Fruit fly (Drosophila melanogaster) whole organism, pupa: ENCODE measurements around the gene mew.

ENCODE experiments used
- CG10348 ChIP-seq: fragments of 200-800 bp; sonication (Bioruptor generic); IDR thresholded peaks from 2 replicates; pipeline ENCODE4 v1.3.6; 2022; ENCODE audit warnings: missing biosample characterization, missing genetic modification characterization
- CG13204 ChIP-seq: fragments of 200-800 bp; sonication (Bioruptor generic); optimal IDR thresholded peaks from 2 replicates; lab custom pipeline; 2018; ENCODE audit warnings: missing biosample characterization, mild to moderate bottlenecking, missing genetic modification characterization, moderate library complexity
- CG15710 ChIP-seq: fragments of 200-800 bp; sonication (Bioruptor generic); optimal IDR thresholded peaks from 2 replicates; lab custom pipeline; 2018; ENCODE audit warnings: missing biosample characterization, mild to moderate bottlenecking, missing genetic modification characterization, moderate library complexity
- CG34367 ChIP-seq: fragments of 200-800 bp; sonication (Bioruptor generic); optimal IDR thresholded peaks from 2 replicates; lab custom pipeline; 2018; ENCODE audit warnings: missing biosample characterization, mild to moderate bottlenecking, missing genetic modification characterization
- CG8159 ChIP-seq: fragments of 200-800 bp; sonication (Bioruptor generic); optimal IDR thresholded peaks from 3 replicates; lab custom pipeline; 2018; ENCODE audit warnings: missing biosample characterization, mild to moderate bottlenecking, missing genetic modification characterization, moderate library complexity
- CG9948 ChIP-seq: fragments of 200-800 bp; sonication (Bioruptor generic); optimal IDR thresholded peaks from 2 replicates; lab custom pipeline; 2018; ENCODE audit warnings: missing biosample characterization, mild to moderate bottlenecking, missing genetic modification characterization, moderate library complexity
- D1 ChIP-seq: fragments of 200-800 bp; sonication (Bioruptor generic); optimal IDR thresholded peaks from 2 replicates; lab custom pipeline; 2018; ENCODE audit warnings: missing biosample characterization, mild to moderate bottlenecking, missing genetic modification characterization, moderate library complexity
- EcR ChIP-seq: fragments of 200-800 bp; sonication (Bioruptor generic); optimal IDR thresholded peaks from 3 replicates; lab custom pipeline; 2019; ENCODE audit warnings: missing biosample characterization, missing genetic modification characterization, mild to moderate bottlenecking, moderate library complexity, missing genetic modification reagents
- Pif1A ChIP-seq: fragments of 200-800 bp; sonication (Bioruptor generic); optimal IDR thresholded peaks from 3 replicates; lab custom pipeline; 2016; ENCODE audit warnings: missing biosample characterization, missing genetic modification characterization
- Pif1B ChIP-seq: fragments of 200-800 bp; sonication (Bioruptor generic); optimal IDR thresholded peaks from 3 replicates; lab custom pipeline; 2016; ENCODE audit warnings: missing biosample characterization, missing genetic modification characterization
- Snoo ChIP-seq: fragments of 200-800 bp; sonication (Bioruptor generic); optimal IDR thresholded peaks from 3 replicates; lab custom pipeline; 2017; ENCODE audit warnings: missing biosample characterization, mild to moderate bottlenecking, missing genetic modification characterization, inconsistent platforms
- fd96Ca ChIP-seq: fragments of 200-800 bp; sonication (Bioruptor generic); IDR thresholded peaks from 3 replicates; pipeline ENCODE4 v1.3.6; 2022; ENCODE audit warnings: missing biosample characterization, missing genetic modification characterization
- gl ChIP-seq: fragments of 200-800 bp; sonication (Bioruptor generic); optimal IDR thresholded peaks from 2 replicates; lab custom pipeline; 2018; ENCODE audit warnings: missing biosample characterization, mild to moderate bottlenecking, missing genetic modification characterization
- rn ChIP-seq: fragments of 200-800 bp; sonication (Bioruptor generic); IDR thresholded peaks from 2 replicates; pipeline ENCODE4 v1.3.6; 2022; ENCODE audit warnings: missing biosample characterization, missing genetic modification characterization

- TF ChIP-seq CG34367 (tag; lab: Kevin White, UChicago) (no peak), D1 (tag; lab: Kevin White, UChicago) (no peak), EcR (GFP tag; lab: Kevin White, UChicago) (no peak), gl (tag; lab: Kevin White, UChicago) (no peak), fd96Ca (no peak), CG8159 (tag; lab: Kevin White, UChicago) (no peak), Snoo (no peak), CG10348 (GFP tag; lab: Robert Waterston, UW) (no peak), CG9948 (tag; lab: Kevin White, UChicago) (no peak), Pif1B (GFP tag; lab: Kevin White, UChicago) (no peak), Pif1A (GFP tag; lab: Kevin White, UChicago) (no peak), rn (GFP tag; lab: Robert Waterston, UW) (no peak), CG13204 (GFP tag; lab: Kevin White, UChicago) (no peak), CG15710 (tag; lab: Kevin White, UChicago) (no peak)
Observed at dm6 chrX:13229217-13229616, 29.1 kb downstream of the mew start.
